Worm (Caenorhabditis elegans) whole organism, young adult: ENCODE results near the gene nuc-1.

Experiments used
- C06A6.2 ChIP-seq: fragments of 200-800 bp; sonication (Bioruptor generic); conservative IDR thresholded peaks from 2 replicates; pipeline ENCODE4 v1.3.6; 2022; ENCODE audit warnings: missing genetic modification characterization, missing compliant biosample characterization
- F22D6.2 ChIP-seq: sonication (generic microtip); optimal IDR thresholded peaks from 2 replicates; lab custom pipeline; 2016; ENCODE audit warnings: mild to moderate bottlenecking, missing genetic modification characterization, missing compliant biosample characterization
- F33H1.4 ChIP-seq: fragments of 200-800 bp; sonication (Bioruptor generic); IDR thresholded peaks from 2 replicates; pipeline ENCODE4 v1.3.6; 2022; ENCODE audit warnings: missing genetic modification reagents, missing genetic modification characterization, missing compliant biosample characterization
- T26A5.8 ChIP-seq: sonication (generic microtip); optimal IDR thresholded peaks from 2 replicates; lab custom pipeline; 2016; ENCODE audit warnings: missing genetic modification characterization, missing compliant biosample characterization
- Y56A3A.18 ChIP-seq: fragments of 200-800 bp; sonication (Bioruptor generic); IDR thresholded peaks from 2 replicates; pipeline ENCODE4 v1.3.6; 2022; ENCODE audit warnings: missing genetic modification reagents, missing genetic modification characterization, missing compliant biosample characterization
- Y67H2A.10 ChIP-seq: fragments of 200-800 bp; sonication (Bioruptor generic); conservative IDR thresholded peaks from 2 replicates; pipeline ENCODE4 v1.3.6; 2022; ENCODE audit warnings: missing genetic modification reagents, missing genetic modification characterization, missing compliant biosample characterization
- Y79H2A.3 ChIP-seq: fragments of 200-800 bp; sonication (Bioruptor generic); conservative IDR thresholded peaks from 2 replicates; pipeline ENCODE4 v1.3.6; 2022; ENCODE audit warnings: missing genetic modification reagents, missing genetic modification characterization, missing compliant biosample characterization
- Y95B8A.8 ChIP-seq: fragments of 200-800 bp; sonication (Bioruptor generic); IDR thresholded peaks from 2 replicates; pipeline ENCODE4 v1.3.6; 2022; ENCODE audit warnings: missing genetic modification reagents, missing genetic modification characterization, missing compliant biosample characterization
- ZK185.1 ChIP-seq: sonication (generic microtip); optimal IDR thresholded peaks from 2 replicates; lab custom pipeline; 2016; ENCODE audit warnings: mild to moderate bottlenecking, missing genetic modification characterization, missing compliant biosample characterization; ENCODE audit not compliant: poor library complexity, severe bottlenecking
- atf-7 ChIP-seq: sonication (generic microtip); optimal IDR thresholded peaks from 2 replicates; lab custom pipeline; 2017; ENCODE audit warnings: mild to moderate bottlenecking, missing genetic modification characterization, missing compliant biosample characterization
- bed-1 ChIP-seq: fragments of 200-800 bp; sonication (Bioruptor generic); IDR thresholded peaks from 2 replicates; pipeline ENCODE4 v1.3.6; 2022; ENCODE audit warnings: missing genetic modification reagents, missing genetic modification characterization, missing compliant biosample characterization
- bed-2 ChIP-seq: fragments of 200-800 bp; sonication (Bioruptor generic); IDR thresholded peaks from 2 replicates; pipeline ENCODE4 v1.3.6; 2022; ENCODE audit warnings: missing genetic modification reagents, missing genetic modification characterization, missing compliant biosample characterization
- cebp-1 ChIP-seq, 2 experiments: fragments of 200-800 bp in 1 of 2; sonication (Bioruptor generic) in 1 of 2; sonication (generic microtip) in 1 of 2; IDR thresholded peaks in 1 of 2; optimal IDR thresholded peaks in 1 of 2; 2 replicates each; pipeline versions ENCODE4 v1.3.6 to Lab custom; 2017 to 2022; ENCODE audit warnings: missing compliant biosample characterization in 2 of 2, missing genetic modification characterization in 2 of 2, mild to moderate bottlenecking in 1 of 2, missing genetic modification reagents in 1 of 2, moderate library complexity in 1 of 2
- ceh-91 ChIP-seq: fragments of 200-800 bp; sonication (Bioruptor generic); IDR thresholded peaks from 2 replicates; pipeline ENCODE4 v1.3.6; 2022; ENCODE audit warnings: missing genetic modification reagents, missing genetic modification characterization, missing compliant biosample characterization
- dpff-1 ChIP-seq: sonication (generic microtip); optimal IDR thresholded peaks from 2 replicates; lab custom pipeline; 2017; ENCODE audit warnings: mild to moderate bottlenecking, missing genetic modification characterization, missing compliant biosample characterization
- dpl-1 ChIP-seq: fragments of 150-350 bp; optimal IDR thresholded peaks from 2 replicates; lab custom pipeline; 2014; ENCODE audit warnings: missing biosample characterization, missing genetic modification reagents, missing genetic modification characterization
- egl-18 ChIP-seq: fragments of 200-800 bp; sonication (Bioruptor generic); IDR thresholded peaks from 2 replicates; pipeline ENCODE4 v1.3.6; 2022; ENCODE audit warnings: missing genetic modification reagents, missing genetic modification characterization, missing compliant biosample characterization
- egrh-3 ChIP-seq: fragments of 200-800 bp; sonication (Bioruptor generic); IDR thresholded peaks from 2 replicates; pipeline ENCODE4 v1.3.6; 2022; ENCODE audit warnings: missing genetic modification reagents, missing genetic modification characterization, missing compliant biosample characterization
- gei-17 ChIP-seq: fragments of 200-800 bp; sonication (Bioruptor generic); optimal IDR thresholded peaks from 2 replicates; lab custom pipeline; 2018; ENCODE audit warnings: mild to moderate bottlenecking, missing genetic modification characterization, missing compliant biosample characterization
- lin-26 ChIP-seq: fragments of 200-800 bp; sonication (Bioruptor generic); IDR thresholded peaks from 2 replicates; pipeline ENCODE4 v1.3.6; 2022; ENCODE audit warnings: missing genetic modification reagents, missing genetic modification characterization, missing compliant biosample characterization
- lin-40 ChIP-seq: sonication (generic microtip); optimal IDR thresholded peaks from 2 replicates; lab custom pipeline; 2016; ENCODE audit warnings: missing genetic modification characterization, mild to moderate bottlenecking, missing compliant biosample characterization, missing genotype, missing genetic modification reagents
- lsl-1 ChIP-seq: fragments of 200-800 bp; sonication (Bioruptor generic); optimal IDR thresholded peaks from 2 replicates; lab custom pipeline; 2018; ENCODE audit warnings: mild to moderate bottlenecking, missing genetic modification characterization, moderate library complexity, missing compliant biosample characterization
- mxl-1 ChIP-seq: sonication (generic microtip); optimal IDR thresholded peaks from 2 replicates; lab custom pipeline; 2016; ENCODE audit warnings: missing genetic modification characterization, missing compliant biosample characterization
- nfyb-1 ChIP-seq: fragments of 200-800 bp; sonication (Bioruptor generic); IDR thresholded peaks from 2 replicates; pipeline ENCODE4 v1.3.6; 2022; ENCODE audit warnings: missing genetic modification reagents, missing genetic modification characterization, missing compliant biosample characterization
- nhr-80 ChIP-seq: sonication (generic microtip); optimal IDR thresholded peaks from 2 replicates; lab custom pipeline; 2016; ENCODE audit warnings: missing genetic modification characterization, missing compliant biosample characterization
- snpc-3.4 ChIP-seq: sonication (generic microtip); optimal IDR thresholded peaks from 2 replicates; lab custom pipeline; 2017; ENCODE audit warnings: missing genetic modification characterization, mild to moderate bottlenecking, missing compliant biosample characterization, antibody characterized with exemption, moderate library complexity, missing genotype, missing genetic modification reagents
- tbp1 ChIP-seq: fragments of 200-800 bp; sonication (Bioruptor generic); optimal IDR thresholded peaks from 2 replicates; lab custom pipeline; 2018; ENCODE audit warnings: mild to moderate bottlenecking, missing genetic modification characterization, missing compliant biosample characterization
- unc-62 ChIP-seq: fragments of 150-350 bp; optimal IDR thresholded peaks from 2 replicates; lab custom pipeline; 2014; ENCODE audit warnings: missing biosample characterization, missing genetic modification reagents, missing genetic modification characterization
- zim-3 ChIP-seq: sonication (generic microtip); optimal IDR thresholded peaks from 2 replicates; lab custom pipeline; 2017; ENCODE audit warnings: mild to moderate bottlenecking, missing genetic modification characterization, moderate library complexity, missing compliant biosample characterization

The nuc-1 gene

ce11 chrX:9543352-9543751, 3.6 kb downstream of the nuc-1 start, which contains the start of gene F49E2.5:
Gene F49E2.5 (plus strand): TSS chrX:9543652.
- no peak for TF ChIP-seq bed-1

- TF ChIP-seq Y67H2A.10 (GFP tag; lab: Robert Waterston, UW) (no peak), ZK185.1 (tag; lab: Kevin White, UChicago) (no peak), bed-2 (GFP tag; lab: Robert Waterston, UW) (no peak), C06A6.2 (GFP tag; lab: Robert Waterston, UW) (no peak), atf-7 (tag; lab: Kevin White, UChicago) (no peak), tbp1 (GFP tag; lab: Kevin White, UChicago) (no peak), Y56A3A.18 (GFP tag; lab: Robert Waterston, UW) (no peak), F22D6.2 (no peak), T26A5.8 (tag; lab: Kevin White, UChicago) (no peak), lin-26 (GFP tag; lab: Robert Waterston, UW) (no peak), dpff-1 (tag; lab: Kevin White, UChicago) (no peak), Y79H2A.3 (GFP tag; lab: Robert Waterston, UW) (no peak), lsl-1 (GFP tag; lab: Kevin White, UChicago) (no peak)
Observed at ce11 chrX:9544405-9544804, 4.7 kb downstream of the nuc-1 start.

- TF ChIP-seq ceh-91 (GFP tag; lab: Robert Waterston, UW) = no peak
- no peak for TF ChIP-seq Y67H2A.10 (GFP tag; lab: Robert Waterston, UW)
- TF ChIP-seq gei-17 (GFP tag; lab: Kevin White, UChicago) = no peak
- no peak for TF ChIP-seq egl-18 (GFP tag; lab: Robert Waterston, UW)
- TF ChIP-seq nfyb-1 (GFP tag; lab: Robert Waterston, UW) = no peak
- no peak for TF ChIP-seq egrh-3 (GFP tag; lab: Robert Waterston, UW)
- TF ChIP-seq dpl-1 (GFP tag; lab: Kevin White, UChicago) = no peak
- TF ChIP-seq zim-3 (tag; lab: Kevin White, UChicago) = no peak
Observed at ce11 chrX:9546640-9547039, 6.9 kb downstream of the nuc-1 start.

ce11 chrX:9547264-9547751, 7.6 kb downstream of the nuc-1 start:
- peak; percentile 9 for TF ChIP-seq lin-40
- TF ChIP-seq F33H1.4 (GFP tag; lab: Robert Waterston, UW) = no peak
- TF ChIP-seq nhr-80 (tag; lab: Kevin White, UChicago) = peak; percentile 60

- TF ChIP-seq unc-62 (GFP tag; lab: Kevin White, UChicago) (peak; percentile 59), Y67H2A.10 (GFP tag; lab: Robert Waterston, UW) (no peak), lsl-1 (GFP tag; lab: Kevin White, UChicago) (no peak), Y95B8A.8 (GFP tag; lab: Robert Waterston, UW) (no peak), cebp-1 (GFP tag; IDR thresholded peaks at IDR 0.05; lab: Robert Waterston, UW) (no peak), cebp-1 (tag; optimal IDR thresholded peaks at IDR 0.05; lab: Kevin White, UChicago) (peak; percentile 74)
Observed at ce11 chrX:9548011-9548795, 8.5 kb downstream of the nuc-1 start.

ce11 chrX:9548890-9549289, 9.2 kb downstream of the nuc-1 start:
- TF ChIP-seq mxl-1 (tag; lab: Kevin White, UChicago) = no peak
- no peak for TF ChIP-seq Y56A3A.18 (GFP tag; lab: Robert Waterston, UW)
- TF ChIP-seq nhr-80 (tag; lab: Kevin White, UChicago) = peak; percentile 19
- no peak for TF ChIP-seq snpc-3.4 (tag; lab: Kevin White, UChicago)
